Fruit fly (Drosophila melanogaster) whole organism: ENCODE data around the gene klar.

ENCODE experiments used
- Dll ChIP-seq: fragments of >200 bp; optimal IDR thresholded peaks from 2 replicates; lab custom pipeline; 2017
- EcR ChIP-seq, 2 experiments: fragments of >200 bp; optimal IDR thresholded peaks; 2 replicates each; lab custom pipeline; 2017; ENCODE audit warnings: missing biosample characterization in 2 of 2, missing genetic modification characterization in 2 of 2, missing genetic modification reagents in 2 of 2
- pan ChIP-seq: fragments of >200 bp; optimal IDR thresholded peaks from 2 replicates; lab custom pipeline; 2017

- TF ChIP-seq pan: no peak
- TF ChIP-seq Dll (lab: Kevin White, UChicago): no peak
- TF ChIP-seq EcR (GFP tag; optimal IDR thresholded peaks at IDR 0.05; lab: Kevin White, UChicago): no peak
Measured at dm6 chr3L:432565-432964, 107.8 kb downstream of the klar start.
